Worm (Caenorhabditis elegans) whole organism, L2 larva: ENCODE measurements around the gene H03G16.5.

Experiments used
- R02D3.7 ChIP-seq: fragments of 150-350 bp; optimal IDR thresholded peaks from 2 replicates; lab custom pipeline; 2014; ENCODE audit warnings: missing biosample characterization, missing genetic modification characterization
- ZK546.5 ChIP-seq: sonication (generic microtip); optimal IDR thresholded peaks from 2 replicates; lab custom pipeline; 2017; ENCODE audit warnings: missing biosample characterization, missing genetic modification characterization
- aly-2 ChIP-seq: fragments of 150-350 bp; optimal IDR thresholded peaks from 2 replicates; lab custom pipeline; 2014; ENCODE audit warnings: missing biosample characterization, missing genetic modification characterization
- ceh-82 ChIP-seq: fragments of 150-350 bp; optimal IDR thresholded peaks from 2 replicates; lab custom pipeline; 2014; ENCODE audit warnings: missing biosample characterization, missing genetic modification characterization
- mdl-1 ChIP-seq, 2 experiments: fragments of 150-350 bp in 1 of 2; sonication (generic microtip) in 1 of 2; optimal IDR thresholded peaks; 2 replicates each; lab custom pipeline; 2017; ENCODE audit warnings: missing biosample characterization in 2 of 2, missing genetic modification characterization in 2 of 2
- zag-1 ChIP-seq: fragments of 150-350 bp; optimal IDR thresholded peaks from 2 replicates; lab custom pipeline; 2014; ENCODE audit warnings: missing biosample characterization, missing genetic modification characterization

ce11 chrX:15078276-15078675 is 21.6 kb upstream of the H03G16.5 start:
- TF ChIP-seq ZK546.5 (tag; lab: Kevin White, UChicago) (no peak), aly-2 (tag; lab: Kevin White, UChicago) (no peak), ceh-82 (tag; lab: Kevin White, UChicago) (no peak), zag-1 (tag; lab: Kevin White, UChicago) (no peak), mdl-1 (tag; optimal IDR thresholded peaks at IDR 0.05; lab: Kevin White, UChicago) (no peak), R02D3.7 (tag; lab: Kevin White, UChicago) (no peak)
